Worm (Caenorhabditis elegans) whole organism, mixed stage, embryonic: ENCODE data around the gene F49H6.12.
A peak's percentile ranks its signal among the peaks of the same experiment; 100 is the strongest.

Experiments
- M03D4.4 ChIP-seq: sonication (generic microtip); optimal IDR thresholded peaks from 2 replicates; lab custom pipeline; 2017; ENCODE audit warnings: mild to moderate bottlenecking, missing genetic modification characterization, missing compliant biosample characterization
- bed-3 ChIP-seq: fragments of 200-800 bp; sonication (Bioruptor generic); optimal IDR thresholded peaks from 3 replicates; lab custom pipeline; 2018; ENCODE audit warnings: mild to moderate bottlenecking, missing genetic modification characterization, moderate library complexity, missing compliant biosample characterization
- blmp-1 ChIP-seq: fragments of 150-350 bp; optimal IDR thresholded peaks from 2 replicates; lab custom pipeline; 2014; ENCODE audit warnings: missing biosample characterization, missing genetic modification characterization
- ceh-39 ChIP-seq: fragments of 150-350 bp; optimal IDR thresholded peaks from 2 replicates; lab custom pipeline; 2014; ENCODE audit warnings: missing biosample characterization, missing genetic modification characterization
- ceh-43 ChIP-seq: fragments of 200-800 bp; sonication (Bioruptor generic); optimal IDR thresholded peaks from 2 replicates; lab custom pipeline; 2018; ENCODE audit warnings: mild to moderate bottlenecking, missing genetic modification characterization, moderate library complexity, missing compliant biosample characterization
- ceh-83 ChIP-seq: fragments of 200-800 bp; sonication (Bioruptor generic); optimal IDR thresholded peaks from 2 replicates; lab custom pipeline; 2018; ENCODE audit warnings: mild to moderate bottlenecking, missing genetic modification characterization, missing compliant biosample characterization
- ces-1 ChIP-seq: fragments of 150-350 bp; optimal IDR thresholded peaks from 2 replicates; lab custom pipeline; 2014; ENCODE audit warnings: missing biosample characterization, missing genetic modification reagents, missing genetic modification characterization
- cnd-1 ChIP-seq: fragments of 200-800 bp; sonication (Bioruptor generic); optimal IDR thresholded peaks from 2 replicates; lab custom pipeline; 2018; ENCODE audit warnings: mild to moderate bottlenecking, missing genetic modification characterization, missing compliant biosample characterization
- drap-1 ChIP-seq: fragments of 200-800 bp; sonication (Bioruptor generic); optimal IDR thresholded peaks from 3 replicates; lab custom pipeline; 2018; ENCODE audit warnings: mild to moderate bottlenecking, missing genetic modification characterization, missing compliant biosample characterization
- elt-1 ChIP-seq: sonication (generic microtip); optimal IDR thresholded peaks from 2 replicates; lab custom pipeline; 2017; ENCODE audit warnings: missing genetic modification characterization, mild to moderate bottlenecking, missing compliant biosample characterization, antibody characterized with exemption, moderate library complexity, borderline replicate concordance; ENCODE audit not compliant: insufficient read depth
- elt-3 ChIP-seq: fragments of 150-350 bp; optimal IDR thresholded peaks from 2 replicates; lab custom pipeline; 2014; ENCODE audit warnings: missing biosample characterization, missing genetic modification characterization
- flh-1 ChIP-seq: fragments of 200-800 bp; sonication (Bioruptor generic); optimal IDR thresholded peaks from 2 replicates; lab custom pipeline; 2018; ENCODE audit warnings: mild to moderate bottlenecking, missing genetic modification characterization, moderate library complexity, missing compliant biosample characterization
- ham-2 ChIP-seq: fragments of 200-800 bp; sonication (Bioruptor generic); optimal IDR thresholded peaks from 2 replicates; lab custom pipeline; 2018; ENCODE audit warnings: mild to moderate bottlenecking, missing genetic modification characterization, missing compliant biosample characterization
- hlh-1 ChIP-seq: fragments of 150-350 bp; optimal IDR thresholded peaks from 2 replicates; lab custom pipeline; 2014; ENCODE audit warnings: missing biosample characterization, missing genetic modification reagents, missing genetic modification characterization
- lin-13 ChIP-seq: fragments of 150-350 bp; optimal IDR thresholded peaks from 2 replicates; lab custom pipeline; 2014; ENCODE audit warnings: missing biosample characterization, missing genetic modification characterization
- lin-32 ChIP-seq: fragments of 200-800 bp; sonication (Bioruptor generic); optimal IDR thresholded peaks from 2 replicates; lab custom pipeline; 2018; ENCODE audit warnings: mild to moderate bottlenecking, missing genetic modification characterization, missing compliant biosample characterization
- lsy-2 ChIP-seq: fragments of 150-350 bp; optimal IDR thresholded peaks from 2 replicates; lab custom pipeline; 2014; ENCODE audit warnings: missing biosample characterization, missing genetic modification characterization
- mab-5 ChIP-seq: fragments of 150-350 bp; optimal IDR thresholded peaks from 2 replicates; lab custom pipeline; 2014; ENCODE audit warnings: missing biosample characterization, missing genetic modification characterization
- mep-1 ChIP-seq: fragments of 150-350 bp; optimal IDR thresholded peaks from 2 replicates; lab custom pipeline; 2017; ENCODE audit warnings: missing biosample characterization, missing genetic modification reagents, missing genetic modification characterization, inconsistent platforms
- mls-2 ChIP-seq: sonication (generic microtip); optimal IDR thresholded peaks from 2 replicates; lab custom pipeline; 2016; ENCODE audit warnings: mild to moderate bottlenecking, missing genetic modification characterization, moderate library complexity, missing compliant biosample characterization
- nhr-12 ChIP-seq: fragments of 150-350 bp; optimal IDR thresholded peaks from 2 replicates; lab custom pipeline; 2014; ENCODE audit warnings: missing biosample characterization, missing genetic modification characterization
- nhr-2 ChIP-seq: fragments of 150-350 bp; optimal IDR thresholded peaks from 2 replicates; lab custom pipeline; 2014; ENCODE audit warnings: missing biosample characterization, missing genetic modification characterization
- nhr-237 ChIP-seq: fragments of 150-350 bp; optimal IDR thresholded peaks from 2 replicates; lab custom pipeline; 2014; ENCODE audit warnings: missing biosample characterization, missing genetic modification characterization
- pha-4 ChIP-seq: fragments of 150-350 bp; optimal IDR thresholded peaks from 2 replicates; lab custom pipeline; 2018; ENCODE audit warnings: missing biosample characterization, missing genetic modification reagents, missing genetic modification characterization
- sem-2 ChIP-seq: fragments of 200-800 bp; sonication (Bioruptor generic); optimal IDR thresholded peaks from 2 replicates; lab custom pipeline; 2018; ENCODE audit warnings: mild to moderate bottlenecking, missing genetic modification characterization, missing compliant biosample characterization
- snpc-4 ChIP-seq: fragments of 150-350 bp; optimal IDR thresholded peaks from 2 replicates; lab custom pipeline; 2014; ENCODE audit warnings: missing biosample characterization, missing genetic modification characterization
- sptf-1 ChIP-seq: sonication (generic microtip); optimal IDR thresholded peaks from 2 replicates; lab custom pipeline; 2017; ENCODE audit warnings: mild to moderate bottlenecking, missing genetic modification characterization, moderate library complexity, missing compliant biosample characterization
- unc-120 ChIP-seq: sonication (generic microtip); optimal IDR thresholded peaks from 2 replicates; lab custom pipeline; 2017; ENCODE audit warnings: missing genetic modification characterization, missing compliant biosample characterization; ENCODE audit not compliant: poor library complexity, severe bottlenecking
- unc-39 ChIP-seq: fragments of 150-350 bp; optimal IDR thresholded peaks from 2 replicates; lab custom pipeline; 2014; ENCODE audit warnings: missing biosample characterization, missing genetic modification characterization
- unc-62 ChIP-seq: fragments of 150-350 bp; optimal IDR thresholded peaks from 2 replicates; lab custom pipeline; 2014; ENCODE audit warnings: missing biosample characterization, missing genetic modification reagents, missing genetic modification characterization
- zip-8 ChIP-seq: fragments of 150-350 bp; optimal IDR thresholded peaks from 2 replicates; lab custom pipeline; 2014; ENCODE audit warnings: missing biosample characterization, missing genetic modification characterization
- ztf-11 ChIP-seq: fragments of 150-350 bp; optimal IDR thresholded peaks from 2 replicates; lab custom pipeline; 2014; ENCODE audit warnings: missing biosample characterization, missing genetic modification characterization

F49H6.12 gene

ce11 chrV:17013232-17013631 is 8.0 kb downstream of the F49H6.12 start, which contains the start of gene clec-241:
Gene clec-241 (minus strand): TSS chrV:17013332.
- TF ChIP-seq nhr-237 (no peak), unc-39 (tag; lab: Kevin White, UChicago) (no peak), ztf-11 (no peak), pha-4 (tag; lab: Kevin White, UChicago) (no peak), unc-120 (no peak), zip-8 (tag; lab: Kevin White, UChicago) (no peak), sptf-1 (tag; lab: Kevin White, UChicago) (no peak), cnd-1 (tag; lab: Kevin White, UChicago) (no peak), lin-32 (GFP tag; lab: Kevin White, UChicago) (no peak), mab-5 (no peak), mep-1 (tag; lab: Kevin White, UChicago) (no peak), elt-1 (tag; lab: Kevin White, UChicago) (no peak), drap-1 (GFP tag; lab: Kevin White, UChicago) (no peak), ceh-43 (GFP tag; lab: Kevin White, UChicago) (no peak), blmp-1 (no peak)
- TF ChIP-seq, all 35 proteins: peak for 0

ce11 chrV:17009342-17010064 is 11.8 kb downstream of the F49H6.12 start, which contains the start of the genes clc-12 and clec-240:
Gene clc-12 (minus strand): TSS chrV:17009388.
Gene clec-240 (plus strand): TSS chrV:17010014.
- no peak for TF ChIP-seq nhr-12

- TF ChIP-seq nhr-12 (no peak), ces-1 (no peak), ceh-83 (GFP tag; lab: Kevin White, UChicago) (no peak), M03D4.4 (tag; lab: Kevin White, UChicago) (no peak), unc-62 (GFP tag; lab: Kevin White, UChicago) (no peak), ceh-43 (GFP tag; lab: Kevin White, UChicago) (no peak), lin-13 (no peak), unc-120 (no peak)
These were observed 13.0 kb downstream of the F49H6.12 start, which contains the start of gene sri-69 for ce11 chrV:17008302-17008701. Gene sri-69 (minus strand): TSS chrV:17008402.

- TF ChIP-seq nhr-2 (tag; lab: Kevin White, UChicago) (no peak), hlh-1 (no peak), zip-8 (tag; lab: Kevin White, UChicago) (peak; percentile 53), lsy-2 (no peak), sem-2 (GFP tag; lab: Kevin White, UChicago) (no peak)
These were observed 16.1 kb downstream of the F49H6.12 start, which contains the start of gene srh-131 for ce11 chrV:17005189-17005588. Gene srh-131 (plus strand): TSS chrV:17005489.

ce11 chrV:17001167-17001566 is 20.1 kb downstream of the F49H6.12 start, which contains the start of gene sri-9:
Gene sri-9 (plus strand): TSS chrV:17001467.
- TF ChIP-seq mep-1 (tag; lab: Kevin White, UChicago) (no peak), ceh-39 (tag; lab: Kevin White, UChicago) (no peak), unc-62 (GFP tag; lab: Kevin White, UChicago) (no peak), flh-1 (no peak), ztf-11 (no peak), sptf-1 (tag; lab: Kevin White, UChicago) (no peak), ceh-43 (GFP tag; lab: Kevin White, UChicago) (no peak), nhr-12 (no peak), unc-120 (no peak), cnd-1 (tag; lab: Kevin White, UChicago) (no peak), ham-2 (GFP tag; lab: Kevin White, UChicago) (no peak), snpc-4 (tag; lab: Kevin White, UChicago) (no peak), elt-3 (tag; lab: Kevin White, UChicago) (no peak), nhr-237 (no peak), sem-2 (GFP tag; lab: Kevin White, UChicago) (no peak), mls-2 (tag; lab: Kevin White, UChicago) (no peak), bed-3 (GFP tag; lab: Kevin White, UChicago) (no peak), hlh-1 (no peak)
